Fruit fly (Drosophila melanogaster) whole organism, prepupa: Measurements from ENCODE around the gene hfp.

Source experiments
- Blimp-1 ChIP-seq: fragments of 200-800 bp; sonication (Bioruptor generic); optimal IDR thresholded peaks from 3 replicates; lab custom pipeline; 2017; ENCODE audit warnings: missing biosample characterization, missing genetic modification characterization, mild to moderate bottlenecking, moderate library complexity, missing genetic modification reagents
- CG11762 ChIP-seq: fragments of 200-800 bp; sonication (Bioruptor generic); optimal IDR thresholded peaks from 3 replicates; lab custom pipeline; 2016; ENCODE audit warnings: missing biosample characterization, missing genetic modification characterization; ENCODE audit not compliant: insufficient read depth
- CG1621 ChIP-seq: fragments of 200-800 bp; sonication (Bioruptor generic); optimal IDR thresholded peaks from 3 replicates; lab custom pipeline; 2018; ENCODE audit warnings: missing biosample characterization, mild to moderate bottlenecking, missing genetic modification characterization
- CG32006 ChIP-seq: fragments of 200-800 bp; sonication (Bioruptor generic); optimal IDR thresholded peaks from 3 replicates; lab custom pipeline; 2017; ENCODE audit warnings: missing biosample characterization, mild to moderate bottlenecking, missing genetic modification characterization
- CG6808 ChIP-seq: fragments of 200-800 bp; sonication (Bioruptor generic); optimal IDR thresholded peaks from 3 replicates; lab custom pipeline; 2017; ENCODE audit warnings: missing biosample characterization, missing genetic modification characterization, mild to moderate bottlenecking, moderate library complexity, missing genetic modification reagents
- CG8119 ChIP-seq: fragments of 200-800 bp; sonication (Bioruptor generic); IDR thresholded peaks from 3 replicates; pipeline ENCODE4 v1.3.6; 2022; ENCODE audit warnings: missing biosample characterization, missing genetic modification characterization
- CG8319 ChIP-seq: fragments of 200-800 bp; sonication (Bioruptor generic); optimal IDR thresholded peaks from 3 replicates; lab custom pipeline; 2016; ENCODE audit warnings: missing biosample characterization, missing genetic modification characterization
- CG8632 ChIP-seq: fragments of 200-800 bp; sonication (Bioruptor generic); optimal IDR thresholded peaks from 3 replicates; lab custom pipeline; 2016; ENCODE audit warnings: missing biosample characterization, missing genetic modification characterization
- Eip93F ChIP-seq: fragments of 200-800 bp; sonication (Bioruptor generic); optimal IDR thresholded peaks from 2 replicates; lab custom pipeline; 2016; ENCODE audit warnings: missing biosample characterization, mild to moderate bottlenecking, missing genetic modification characterization
- Ets21C ChIP-seq: fragments of 200-800 bp; sonication (Bioruptor generic); optimal IDR thresholded peaks from 3 replicates; lab custom pipeline; 2016; ENCODE audit warnings: missing biosample characterization, missing genetic modification characterization
- Ets96B ChIP-seq: fragments of 200-800 bp; optimal IDR thresholded peaks from 2 replicates; lab custom pipeline; 2019; ENCODE audit warnings: missing biosample characterization, mild to moderate bottlenecking, missing genetic modification characterization, moderate library complexity
- Hr39 ChIP-seq: fragments of 200-800 bp; sonication (Bioruptor generic); optimal IDR thresholded peaks from 2 replicates; lab custom pipeline; 2016; ENCODE audit warnings: missing biosample characterization, missing genetic modification characterization
- Hr4 ChIP-seq: fragments of 200-800 bp; sonication (Bioruptor generic); optimal IDR thresholded peaks from 3 replicates; lab custom pipeline; 2016; ENCODE audit warnings: missing biosample characterization, missing genetic modification characterization
- Sox15 ChIP-seq: fragments of 200-800 bp; sonication (Bioruptor generic); optimal IDR thresholded peaks from 3 replicates; lab custom pipeline; 2016; ENCODE audit warnings: missing biosample characterization, missing genetic modification characterization
- acj6 ChIP-seq: fragments of 200-800 bp; sonication (Bioruptor generic); optimal IDR thresholded peaks from 3 replicates; lab custom pipeline; 2016; ENCODE audit warnings: missing biosample characterization, missing genetic modification characterization
- dac ChIP-seq: fragments of 200-800 bp; sonication (Bioruptor generic); optimal IDR thresholded peaks from 2 replicates; lab custom pipeline; 2017; ENCODE audit warnings: missing biosample characterization, mild to moderate bottlenecking, missing genetic modification characterization
- lz ChIP-seq: fragments of 200-800 bp; sonication (Bioruptor generic); optimal IDR thresholded peaks from 3 replicates; lab custom pipeline; 2016; ENCODE audit warnings: missing biosample characterization, missing genetic modification characterization
- salr ChIP-seq, 2 experiments: fragments of 200-800 bp; sonication (Bioruptor generic); optimal IDR thresholded peaks; 3 replicates each; lab custom pipeline; 2016 to 2018; ENCODE audit warnings: missing biosample characterization in 2 of 2, missing genetic modification characterization in 2 of 2, mild to moderate bottlenecking in 1 of 2
- spab ChIP-seq: fragments of 200-800 bp; sonication (Bioruptor generic); optimal IDR thresholded peaks from 2 replicates; lab custom pipeline; 2017; ENCODE audit warnings: missing biosample characterization, mild to moderate bottlenecking, missing genetic modification characterization, missing genetic modification reagents
- ss ChIP-seq, 2 experiments: fragments of 200-800 bp; sonication (Bioruptor generic); optimal IDR thresholded peaks; 2 replicates in 1 of 2; 3 replicates in 1 of 2; lab custom pipeline; 2017 to 2018; ENCODE audit warnings: mild to moderate bottlenecking in 2 of 2, missing biosample characterization in 2 of 2, missing genetic modification characterization in 2 of 2, moderate library complexity in 1 of 2
- vri ChIP-seq: fragments of 200-800 bp; sonication (Bioruptor generic); optimal IDR thresholded peaks from 3 replicates; lab custom pipeline; 2016; ENCODE audit warnings: missing biosample characterization, mild to moderate bottlenecking, missing genetic modification characterization

hfp gene

DNA sequence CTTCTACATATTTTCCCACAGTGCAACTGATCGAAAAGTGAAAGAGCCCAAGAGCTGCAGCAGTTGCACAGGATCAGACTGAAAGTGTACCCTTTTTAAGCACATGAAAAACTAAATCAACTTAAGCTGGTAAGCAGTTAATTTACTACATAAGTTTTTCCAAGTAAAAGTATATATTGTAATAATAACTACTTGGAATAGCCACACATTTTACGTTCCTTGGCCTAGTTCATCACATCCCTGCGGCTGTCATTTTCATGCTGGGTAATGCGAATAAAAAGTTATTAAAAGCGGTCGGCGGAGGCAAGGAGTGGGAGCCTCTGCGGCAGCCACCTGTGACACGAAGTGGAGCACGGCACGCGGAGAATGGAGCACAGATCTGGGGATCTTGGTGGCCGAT is 51.5 kb downstream of the hfp start (continued):
- peak; percentile 37 for TF ChIP-seq CG32006 (GFP tag; lab: Kevin White, UChicago)
- no peak for TF ChIP-seq CG6808 (GFP tag; lab: Kevin White, UChicago)
- TF ChIP-seq acj6 = peak; percentile 27
- TF ChIP-seq CG8119 (GFP tag; lab: Robert Waterston, UW) = peak; percentile 48; the same call in 1 of the 3 replicates
- TF ChIP-seq CG8319 (GFP tag; lab: Kevin White, UChicago) = no peak
- peak; percentile 46 for TF ChIP-seq Ets96B (tag; lab: Kevin White, UChicago)
- TF ChIP-seq CG8632 (GFP tag; lab: Kevin White, UChicago) = peak; percentile 2
- peak; percentile 18 for TF ChIP-seq Hr39 (GFP tag; lab: Kevin White, UChicago)
- no peak for TF ChIP-seq CG11762 (GFP tag; lab: Kevin White, UChicago)
- peak; percentile 9 for TF ChIP-seq Sox15 (GFP tag; lab: Kevin White, UChicago)
- TF ChIP-seq salr (GFP tag; optimal IDR thresholded peaks at IDR 0.05; lab: Kevin White, UChicago) = no peak
- no peak for TF ChIP-seq Eip93F (GFP tag; lab: Kevin White, UChicago)
- TF ChIP-seq, all 60 proteins: peak for 30

DNA sequence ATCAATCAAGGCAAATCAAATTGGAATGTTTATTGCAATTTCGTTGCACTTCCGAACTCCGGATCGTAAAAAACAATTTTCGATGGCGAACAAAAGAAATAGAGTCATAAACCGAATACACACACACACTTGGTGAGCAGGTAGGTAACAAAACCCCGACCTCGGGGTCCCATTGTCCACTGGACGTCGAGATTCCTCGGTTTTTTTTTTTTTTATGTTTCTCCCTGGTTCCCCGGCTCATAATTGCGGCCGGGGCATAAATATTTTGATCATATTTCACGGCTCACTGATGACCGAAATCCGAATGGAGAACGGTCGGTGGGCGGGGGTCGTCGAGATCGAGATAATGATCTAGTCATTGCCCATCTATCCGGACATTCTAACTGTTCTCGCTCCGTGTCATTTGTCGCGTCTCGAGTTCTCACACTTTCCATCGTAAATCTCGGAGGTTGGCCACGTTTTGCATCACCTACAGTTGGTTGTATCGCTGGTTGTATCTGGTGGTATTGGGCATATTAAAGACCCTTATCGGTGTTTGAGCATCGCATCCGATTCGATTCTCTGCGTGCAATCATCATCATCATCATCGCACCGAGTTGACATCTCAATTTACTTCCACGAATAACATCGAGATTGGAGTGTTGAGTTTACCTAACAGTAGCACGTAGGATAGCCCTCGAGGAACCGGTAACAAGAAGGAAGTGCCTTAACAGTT is 54.4 kb downstream of the hfp start:
- TF ChIP-seq Ets21C (GFP tag; lab: Kevin White, UChicago) (no peak), Sox15 (GFP tag; lab: Kevin White, UChicago) (no peak), ss (GFP tag; optimal IDR thresholded peaks at IDR 0.05; lab: Kevin White, UChicago) (no peak), CG8319 (GFP tag; lab: Kevin White, UChicago) (no peak), vri (GFP tag; lab: Kevin White, UChicago) (no peak), Eip93F (GFP tag; lab: Kevin White, UChicago) (no peak), lz (GFP tag; lab: Kevin White, UChicago) (no peak), Ets96B (tag; lab: Kevin White, UChicago) (no peak), CG8119 (GFP tag; lab: Robert Waterston, UW) (no peak), spab (GFP tag; lab: Kevin White, UChicago) (no peak), Hr4 (GFP tag; lab: Kevin White, UChicago) (no peak), CG1621 (tag; lab: Kevin White, UChicago) (no peak), dac (GFP tag; lab: Kevin White, UChicago) (no peak), Blimp-1 (GFP tag; lab: Kevin White, UChicago) (no peak), CG32006 (GFP tag; lab: Kevin White, UChicago) (no peak)
